Worm (Caenorhabditis elegans) whole organism, L4 larva: ENCODE results near the gene gcy-22.

Experiments used
- F10B5.3 ChIP-seq: sonication (generic microtip); optimal IDR thresholded peaks from 2 replicates; lab custom pipeline; 2016; ENCODE audit warnings: mild to moderate bottlenecking, missing genetic modification characterization, missing compliant biosample characterization
- F26F4.8 ChIP-seq: fragments of 200-800 bp; sonication (Bioruptor generic); conservative IDR thresholded peaks from 2 replicates; pipeline ENCODE4 v1.3.6; 2022; ENCODE audit warnings: missing genetic modification characterization, missing compliant biosample characterization
- F49E8.2 ChIP-seq: sonication (generic microtip); optimal IDR thresholded peaks from 2 replicates; lab custom pipeline; 2016; ENCODE audit warnings: missing compliant biosample characterization, mild to moderate bottlenecking, missing genetic modification characterization, borderline replicate concordance
- R02D3.7 ChIP-seq: fragments of 150-350 bp; sonication (generic microtip); optimal IDR thresholded peaks from 3 replicates; lab custom pipeline; 2014; ENCODE audit warnings: missing biosample characterization, missing genetic modification characterization
- ZK337.2 ChIP-seq: fragments of 200-800 bp; sonication (Bioruptor generic); IDR thresholded peaks from 2 replicates; pipeline ENCODE4 v1.3.6; 2022; ENCODE audit warnings: missing genetic modification reagents, missing genetic modification characterization, missing compliant biosample characterization
- aha-1 ChIP-seq: fragments of 150-350 bp; peaks from one replicate; lab custom pipeline; 2014; ENCODE audit warnings: missing biosample characterization, missing genetic modification characterization
- aly-2 ChIP-seq: sonication (generic microtip); optimal IDR thresholded peaks from 2 replicates; lab custom pipeline; 2018; ENCODE audit warnings: missing biosample characterization, missing genetic modification characterization
- attf-4 ChIP-seq: sonication (generic microtip); optimal IDR thresholded peaks from 3 replicates; lab custom pipeline; 2017; ENCODE audit warnings: missing biosample characterization, missing genetic modification characterization
- ceh-20 ChIP-seq: fragments of 200-800 bp; sonication (Bioruptor generic); IDR thresholded peaks from 2 replicates; pipeline ENCODE4 v1.3.6; 2022; ENCODE audit warnings: missing genetic modification reagents, missing genetic modification characterization, missing compliant biosample characterization
- ceh-28 ChIP-seq: fragments of 150-350 bp; optimal IDR thresholded peaks from 2 replicates; lab custom pipeline; 2014; ENCODE audit warnings: missing biosample characterization, missing genetic modification reagents, missing genetic modification characterization
- ceh-82 ChIP-seq: sonication (generic microtip); optimal IDR thresholded peaks from 2 replicates; lab custom pipeline; 2017; ENCODE audit warnings: missing biosample characterization, missing genetic modification characterization
- ces-1 ChIP-seq: fragments of 150-350 bp; sonication (generic microtip); optimal IDR thresholded peaks from 4 replicates; lab custom pipeline; 2014; ENCODE audit warnings: missing biosample characterization, missing genetic modification reagents, missing genetic modification characterization
- daf-12 ChIP-seq: fragments of 150-350 bp; optimal IDR thresholded peaks from 2 replicates; lab custom pipeline; 2014; ENCODE audit warnings: missing biosample characterization, missing genetic modification reagents, missing genetic modification characterization
- daf-16 ChIP-seq, 3 experiments: sonication (generic microtip); optimal IDR thresholded peaks; 2 replicates each; lab custom pipeline; 2016 to 2017; ENCODE audit warnings: missing genetic modification characterization in 3 of 3, missing genetic modification reagents in 3 of 3, mild to moderate bottlenecking in 2 of 3, missing compliant biosample characterization in 2 of 3, missing biosample characterization in 1 of 3, moderate library complexity in 1 of 3
- daf-19 ChIP-seq: fragments of 200-800 bp; sonication (Bioruptor generic); conservative IDR thresholded peaks from 2 replicates; pipeline ENCODE4 v1.3.6; 2022; ENCODE audit warnings: missing genetic modification characterization, missing compliant biosample characterization
- dmd-8 ChIP-seq: fragments of 200-800 bp; sonication (Bioruptor generic); IDR thresholded peaks from 2 replicates; pipeline ENCODE4 v1.3.6; 2022; ENCODE audit warnings: missing genetic modification characterization, missing compliant biosample characterization
- dpl-1 ChIP-seq: fragments of 150-350 bp; optimal IDR thresholded peaks from 2 replicates; lab custom pipeline; 2014; ENCODE audit warnings: missing biosample characterization, missing genetic modification reagents, missing genetic modification characterization
- duxl-1 ChIP-seq: sonication (generic microtip); optimal IDR thresholded peaks from 2 replicates; lab custom pipeline; 2016; ENCODE audit warnings: mild to moderate bottlenecking, missing genetic modification characterization, moderate library complexity, missing compliant biosample characterization; ENCODE audit not compliant: poor library complexity
- dve-1 ChIP-seq: sonication (generic microtip); optimal IDR thresholded peaks from 2 replicates; lab custom pipeline; 2017; ENCODE audit warnings: antibody characterized with exemption, mild to moderate bottlenecking, missing genetic modification characterization, missing compliant biosample characterization; ENCODE audit not compliant: insufficient read depth
- egl-27 ChIP-seq: sonication (generic microtip); optimal IDR thresholded peaks from 3 replicates; lab custom pipeline; 2017; ENCODE audit warnings: missing biosample characterization, missing genetic modification reagents, missing genetic modification characterization
- egl-43 ChIP-seq: fragments of 200-800 bp; sonication (Bioruptor generic); IDR thresholded peaks from 2 replicates; pipeline ENCODE4 v1.3.6; 2022; ENCODE audit warnings: missing genetic modification reagents, missing genetic modification characterization, missing compliant biosample characterization
- fkh-10 ChIP-seq: fragments of 150-350 bp; optimal IDR thresholded peaks from 2 replicates; lab custom pipeline; 2014; ENCODE audit warnings: missing biosample characterization, missing genetic modification reagents, missing genetic modification characterization
- hmg-1.1 ChIP-seq: fragments of 200-800 bp; sonication (Bioruptor generic); IDR thresholded peaks from 2 replicates; pipeline ENCODE4 v1.3.6; 2022; ENCODE audit warnings: missing genetic modification reagents, missing genetic modification characterization, missing compliant biosample characterization
- lin-13 ChIP-seq: fragments of 150-350 bp; optimal IDR thresholded peaks from 2 replicates; lab custom pipeline; 2014; ENCODE audit warnings: missing biosample characterization, missing genetic modification reagents, missing genetic modification characterization
- lin-15B ChIP-seq: fragments of 150-350 bp; sonication (generic microtip); optimal IDR thresholded peaks from 3 replicates; lab custom pipeline; 2014; ENCODE audit warnings: missing biosample characterization, missing genetic modification characterization
- lin-38 ChIP-seq: fragments of 200-800 bp; sonication (Bioruptor generic); IDR thresholded peaks from 2 replicates; pipeline ENCODE4 v1.3.6; 2022; ENCODE audit warnings: missing genetic modification reagents, missing genetic modification characterization, missing compliant biosample characterization
- lsy-2 ChIP-seq, 2 experiments: fragments of 150-350 bp in 1 of 2; sonication (generic microtip) in 1 of 2; optimal IDR thresholded peaks; 2 replicates each; lab custom pipeline; 2014 to 2017; ENCODE audit warnings: missing biosample characterization in 2 of 2, missing genetic modification characterization in 2 of 2
- madf-5 ChIP-seq, 2 experiments: fragments of 200-800 bp; sonication (Bioruptor generic); IDR thresholded peaks; 2 replicates each; pipeline ENCODE4 v1.3.6; 2022; ENCODE audit warnings: missing compliant biosample characterization in 2 of 2, missing genetic modification characterization in 2 of 2
- mes-2 ChIP-seq: sonication (generic microtip); optimal IDR thresholded peaks from 2 replicates; lab custom pipeline; 2016; ENCODE audit warnings: missing genotype, mild to moderate bottlenecking, missing genetic modification characterization, missing compliant biosample characterization; ENCODE audit not compliant: poor library complexity, severe bottlenecking
- nhr-102 ChIP-seq: sonication (generic microtip); optimal IDR thresholded peaks from 2 replicates; lab custom pipeline; 2016; ENCODE audit warnings: mild to moderate bottlenecking, missing genetic modification characterization, moderate library complexity, missing compliant biosample characterization
- nhr-11 ChIP-seq: fragments of 150-350 bp; optimal IDR thresholded peaks from 2 replicates; lab custom pipeline; 2014; ENCODE audit warnings: missing biosample characterization, missing genetic modification characterization
- nhr-28 ChIP-seq: fragments of 150-350 bp; optimal IDR thresholded peaks from 2 replicates; lab custom pipeline; 2014; ENCODE audit warnings: missing biosample characterization, missing genetic modification characterization
- nhr-77 ChIP-seq: fragments of 150-350 bp; optimal IDR thresholded peaks from 2 replicates; lab custom pipeline; 2014; ENCODE audit warnings: missing biosample characterization, missing genetic modification characterization
- pha-4 ChIP-seq, 2 experiments: fragments of 150-350 bp in 1 of 2; fragments of 200-800 bp in 1 of 2; sonication (Bioruptor generic) in 1 of 2; IDR thresholded peaks in 1 of 2; optimal IDR thresholded peaks in 1 of 2; 2 replicates each; pipeline versions ENCODE4 v1.3.6 to Lab custom; 2014 to 2022; ENCODE audit warnings: missing genetic modification characterization in 2 of 2, missing genetic modification reagents in 2 of 2, missing biosample characterization in 1 of 2, missing compliant biosample characterization in 1 of 2
- rbr-2 ChIP-seq: sonication (generic microtip); optimal IDR thresholded peaks from 2 replicates; lab custom pipeline; 2016; ENCODE audit warnings: missing genotype, missing genetic modification characterization, missing compliant biosample characterization
- snpc-4 ChIP-seq: fragments of 150-350 bp; optimal IDR thresholded peaks from 2 replicates; lab custom pipeline; 2014; ENCODE audit warnings: missing biosample characterization, missing genetic modification characterization
- spr-3 ChIP-seq: fragments of 200-800 bp; sonication (Bioruptor generic); optimal IDR thresholded peaks from 2 replicates; lab custom pipeline; 2018; ENCODE audit warnings: mild to moderate bottlenecking, missing genetic modification characterization, missing compliant biosample characterization
- tra-1 ChIP-seq: fragments of 200-800 bp; sonication (Bioruptor generic); IDR thresholded peaks from 2 replicates; pipeline ENCODE4 v1.3.6; 2022; ENCODE audit warnings: missing genetic modification reagents, missing genetic modification characterization, missing compliant biosample characterization
- unc-62 ChIP-seq, 3 experiments: fragments of 150-350 bp in 1 of 3; sonication (generic microtip); optimal IDR thresholded peaks in 2 of 3; peaks in 1 of 3; 1 replicate in 1 of 3; 2 replicates in 2 of 3; lab custom pipeline; 2014 to 2017; ENCODE audit warnings: missing biosample characterization in 3 of 3, missing genetic modification characterization in 3 of 3, missing genetic modification reagents in 3 of 3, missing genotype in 1 of 3
- zip-11 ChIP-seq: fragments of 200-800 bp; sonication (Bioruptor generic); IDR thresholded peaks from 2 replicates; pipeline ENCODE4 v1.3.6; 2022; ENCODE audit warnings: missing genetic modification characterization, missing compliant biosample characterization
- zip-2 ChIP-seq: fragments of 150-350 bp; optimal IDR thresholded peaks from 2 replicates; lab custom pipeline; 2014; ENCODE audit warnings: missing biosample characterization, missing genetic modification characterization

The gcy-22 gene

ce11 chrV:20853581-20854161 is 28.8 kb upstream of the gcy-22 start, which contains the start of gene F31D4.5:
F31D4.5 (plus strand) TSS chrV:20854071.
- no peak for TF ChIP-seq hmg-1.1 (GFP tag; lab: Robert Waterston, UW)
- TF ChIP-seq ceh-28: no peak
- TF ChIP-seq unc-62 (GFP tag; optimal IDR thresholded peaks at IDR 0.05 in 1 of 2; lab: Kevin White, UChicago): peak in 1 of 2 experiments; percentile 81
- no peak for TF ChIP-seq unc-62 (tag; optimal IDR thresholded peaks at IDR 0.05; lab: Kevin White, UChicago)
- TF ChIP-seq daf-16 (GFP tag; optimal IDR thresholded peaks at IDR 0.05; lab: Kevin White, UChicago): no peak
- peak; percentile 56 for TF ChIP-seq daf-16 (tag; optimal IDR thresholded peaks at IDR 0.05; lab: Kevin White, UChicago)
- no peak for TF ChIP-seq R02D3.7 (tag; lab: Kevin White, UChicago)

- TF ChIP-seq aha-1 (tag; lab: Kevin White, UChicago) (peak; percentile 92), nhr-28 (peak; percentile 55), hmg-1.1 (GFP tag; lab: Robert Waterston, UW) (0 out of 2 replicates have a peak, but pooled peaks have one; percentile 40), daf-16 (GFP tag; optimal IDR thresholded peaks at IDR 0.05; lab: Kevin White, UChicago) (no peak), daf-16 (tag; optimal IDR thresholded peaks at IDR 0.05; lab: Kevin White, UChicago) (peak; percentile 15), ces-1 (peak; percentile 10), daf-19 (GFP tag; lab: Robert Waterston, UW) (no peak), dpl-1 (GFP tag; lab: Kevin White, UChicago) (peak; percentile 8), mes-2 (tag; lab: Kevin White, UChicago) (peak; percentile 86), duxl-1 (tag; lab: Kevin White, UChicago) (peak; percentile 45), nhr-11 (tag; lab: Kevin White, UChicago) (no peak), lin-15B (tag; lab: Kevin White, UChicago) (no peak), dve-1 (tag; lab: Kevin White, UChicago) (peak; percentile 23), daf-12 (tag; lab: Kevin White, UChicago) (no peak), rbr-2 (peak; percentile 26)
Measured at ce11 chrV:20851847-20852386, 27.1 kb upstream of the gcy-22 start, which contains the start of gene ndua-1. ndua-1 (minus strand) TSS chrV:20851897.

- TF ChIP-seq F10B5.3: no peak
- TF ChIP-seq egl-27 (tag; lab: Kevin White, UChicago): no peak
Measured at ce11 chrV:20850580-20850979, 25.7 kb upstream of the gcy-22 start, which contains the start of gene clec-264. clec-264 (minus strand) TSS chrV:20850701.

- TF ChIP-seq ceh-20 (GFP tag; lab: Robert Waterston, UW) (no peak), lsy-2 (tag; optimal IDR thresholded peaks at IDR 0.05; lab: Kevin White, UChicago) (peak in 1 of 2 experiments; percentile 64), madf-5 (GFP tag; IDR thresholded peaks at IDR 0.05; lab: Robert Waterston, UW) (no peak), F49E8.2 (tag; lab: Kevin White, UChicago) (peak; percentile 91), nhr-77 (no peak), attf-4 (tag; lab: Kevin White, UChicago) (no peak), lin-38 (GFP tag; lab: Robert Waterston, UW) (peak; percentile 56), F26F4.8 (GFP tag; lab: Robert Waterston, UW) (no peak), dmd-8 (GFP tag; lab: Robert Waterston, UW) (no peak), ceh-28 (no peak), aha-1 (tag; lab: Kevin White, UChicago) (peak; percentile 37), egl-43 (0 out of 2 replicates have a peak, but pooled peaks have one; percentile 46), aly-2 (tag; lab: Kevin White, UChicago) (no peak), zip-11 (GFP tag; lab: Robert Waterston, UW) (no peak), zip-2 (tag; lab: Kevin White, UChicago) (peak; percentile 28), unc-62 (GFP tag; optimal IDR thresholded peaks at IDR 0.05 in 1 of 2; lab: Kevin White, UChicago) (peak in 1 of 2 experiments; percentile 46), unc-62 (tag; optimal IDR thresholded peaks at IDR 0.05; lab: Kevin White, UChicago) (no peak), nhr-102 (peak; percentile 41), tra-1 (GFP tag; lab: Robert Waterston, UW) (no peak), ZK337.2 (GFP tag; lab: Robert Waterston, UW) (no peak), ceh-82 (tag; lab: Kevin White, UChicago) (no peak), lin-13 (peak; percentile 26), fkh-10 (no peak), pha-4 (GFP tag; IDR thresholded peaks at IDR 0.05; lab: Robert Waterston, UW) (peak; percentile 42; the same call in 1 of the 2 replicates), pha-4 (tag; optimal IDR thresholded peaks at IDR 0.05; lab: Kevin White, UChicago) (no peak), spr-3 (GFP tag; lab: Kevin White, UChicago) (peak; percentile 53), nhr-11 (tag; lab: Kevin White, UChicago) (no peak), snpc-4 (no peak)
Measured at ce11 chrV:20847743-20848229, 22.9 kb upstream of the gcy-22 start.
